Worm (Caenorhabditis elegans) whole organism, late embryonic: Measurements from ENCODE around the gene srj-45.

Experiments
- C08G9.2 ChIP-seq: sonication (generic microtip); optimal IDR thresholded peaks from 2 replicates; lab custom pipeline; 2016; ENCODE audit warnings: mild to moderate bottlenecking, missing genetic modification characterization, moderate library complexity, missing compliant biosample characterization
- F13H6.1 ChIP-seq: sonication (generic microtip); optimal IDR thresholded peaks from 2 replicates; lab custom pipeline; 2016; ENCODE audit warnings: missing genetic modification characterization, missing compliant biosample characterization
- ama-1 ChIP-seq: fragments of 150-350 bp; optimal IDR thresholded peaks from 2 replicates; lab custom pipeline; 2014
- ceh-24 ChIP-seq: sonication (generic microtip); optimal IDR thresholded peaks from 2 replicates; lab custom pipeline; 2016; ENCODE audit warnings: mild to moderate bottlenecking, missing genetic modification characterization, missing compliant biosample characterization
- ceh-34 ChIP-seq: sonication (generic microtip); optimal IDR thresholded peaks from 2 replicates; lab custom pipeline; 2016; ENCODE audit warnings: mild to moderate bottlenecking, missing genetic modification characterization, missing compliant biosample characterization
- ceh-9 ChIP-seq: sonication (generic microtip); optimal IDR thresholded peaks from 2 replicates; lab custom pipeline; 2016; ENCODE audit warnings: mild to moderate bottlenecking, missing genetic modification characterization, inconsistent platforms, missing compliant biosample characterization
- fkh-10 ChIP-seq: fragments of 150-350 bp; optimal IDR thresholded peaks from 2 replicates; lab custom pipeline; 2014; ENCODE audit warnings: missing biosample characterization, missing genetic modification reagents, missing genetic modification characterization
- fkh-6 ChIP-seq: sonication (generic microtip); optimal IDR thresholded peaks from 2 replicates; lab custom pipeline; 2016; ENCODE audit warnings: missing genetic modification characterization, missing compliant biosample characterization
- hlh-15 ChIP-seq: sonication (generic microtip); optimal IDR thresholded peaks from 2 replicates; lab custom pipeline; 2016; ENCODE audit warnings: missing genetic modification characterization, missing compliant biosample characterization
- lin-11 ChIP-seq: fragments of 200-800 bp; sonication (Bioruptor generic); optimal IDR thresholded peaks from 2 replicates; lab custom pipeline; 2018; ENCODE audit warnings: mild to moderate bottlenecking, missing genetic modification characterization, missing compliant biosample characterization
- pag-3 ChIP-seq: sonication (generic microtip); optimal IDR thresholded peaks from 2 replicates; lab custom pipeline; 2016; ENCODE audit warnings: missing compliant biosample characterization, missing genetic modification characterization, borderline replicate concordance
- sdc-2 ChIP-seq: sonication (generic microtip); optimal IDR thresholded peaks from 2 replicates; lab custom pipeline; 2016; ENCODE audit warnings: missing genotype, missing genetic modification characterization, missing compliant biosample characterization
- ttx-3 ChIP-seq: sonication (generic microtip); optimal IDR thresholded peaks from 2 replicates; lab custom pipeline; 2016; ENCODE audit warnings: missing genetic modification reagents, missing genetic modification characterization, missing compliant biosample characterization
- unc-86 ChIP-seq: sonication (generic microtip); optimal IDR thresholded peaks from 2 replicates; lab custom pipeline; 2016; ENCODE audit warnings: missing genetic modification characterization, missing compliant biosample characterization

ce11 chrV:2880356-2880755, 44.0 kb upstream of the srj-45 start:
- TF ChIP-seq ceh-24 (tag; lab: Kevin White, UChicago) = no peak
- no peak for TF ChIP-seq ceh-9 (tag; lab: Kevin White, UChicago)
- TF ChIP-seq ama-1 (lab: Kevin White, UChicago) = no peak
- TF ChIP-seq lin-11 (tag; lab: Kevin White, UChicago) = no peak
- TF ChIP-seq ttx-3 (tag; lab: Kevin White, UChicago) = no peak
- TF ChIP-seq pag-3 (tag; lab: Kevin White, UChicago) = no peak
- no peak for TF ChIP-seq unc-86 (tag; lab: Kevin White, UChicago)
- no peak for TF ChIP-seq F13H6.1 (tag; lab: Kevin White, UChicago)
- TF ChIP-seq fkh-10 (GFP tag; lab: Kevin White, UChicago) = no peak
- no peak for TF ChIP-seq hlh-15
- TF ChIP-seq ceh-34 (tag; lab: Kevin White, UChicago) = no peak
- TF ChIP-seq fkh-6 = no peak
- no peak for TF ChIP-seq C08G9.2 (tag; lab: Kevin White, UChicago)
- TF ChIP-seq sdc-2 = no peak
